Fruit fly (Drosophila melanogaster) ovary, adult (tissue): ENCODE data around the gene Ankle2.

Experiments
- CG17801 ChIP-seq: fragments of 200-800 bp; optimal IDR thresholded peaks from 2 replicates; lab custom pipeline; 2019; ENCODE audit warnings: missing biosample characterization, mild to moderate bottlenecking, missing genetic modification characterization, moderate library complexity; ENCODE audit not compliant: partially characterized antibody

The Ankle2 gene

DNA sequence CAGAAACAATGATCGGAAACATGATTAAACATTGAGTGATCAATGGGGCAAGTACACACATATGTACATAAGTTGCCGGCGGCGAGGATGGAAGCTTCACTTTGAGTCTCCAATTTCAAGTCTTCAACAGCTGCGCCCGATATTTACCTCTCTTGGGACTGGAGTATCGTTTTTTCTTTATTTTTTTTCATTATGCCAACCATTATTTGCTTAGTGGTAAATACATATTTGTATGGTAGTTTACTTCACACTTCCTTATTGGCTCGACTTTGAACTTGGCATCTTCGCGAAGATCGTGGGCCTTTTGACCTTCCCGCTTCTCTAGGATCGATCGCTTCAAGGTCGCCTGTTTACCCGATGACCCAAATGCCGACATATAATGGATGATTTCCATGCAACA is 3.6 kb upstream of the Ankle2 start:
- no peak for TF ChIP-seq CG17801 (GFP tag; lab: Kevin White, UChicago)

DNA sequence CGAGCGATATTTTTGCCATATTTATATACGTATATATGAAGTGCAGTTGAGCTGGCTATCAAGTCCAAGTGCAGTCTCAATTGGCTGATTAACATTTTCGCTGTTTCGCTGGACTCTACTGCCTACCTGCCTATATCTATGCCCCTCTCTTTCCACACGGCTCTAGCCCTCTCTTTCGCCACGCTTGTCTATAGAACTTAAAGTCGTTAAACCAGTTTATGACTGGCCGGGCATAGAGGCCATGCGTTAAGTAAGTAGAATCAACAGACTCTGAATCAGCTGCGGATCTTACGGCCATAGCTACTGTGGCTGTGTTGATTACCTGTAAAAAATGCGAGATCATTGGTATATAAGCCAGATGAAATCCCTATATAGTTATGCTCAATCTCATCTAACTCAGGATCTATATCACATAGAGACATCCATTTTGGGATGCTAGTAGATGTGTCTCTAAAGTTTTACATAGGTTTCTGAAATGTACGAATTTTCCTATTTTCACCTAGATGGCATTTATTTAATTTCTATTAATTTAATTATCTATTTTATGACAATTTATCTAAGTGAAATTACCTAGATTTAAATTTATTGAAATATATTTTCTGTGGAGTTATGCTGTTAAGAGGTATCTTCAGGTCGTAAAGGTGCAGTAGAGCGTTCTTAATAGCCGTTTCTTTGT is 2.7 kb upstream of the Ankle2 start:
- TF ChIP-seq CG17801 (GFP tag; lab: Kevin White, UChicago), result no peak

DNA sequence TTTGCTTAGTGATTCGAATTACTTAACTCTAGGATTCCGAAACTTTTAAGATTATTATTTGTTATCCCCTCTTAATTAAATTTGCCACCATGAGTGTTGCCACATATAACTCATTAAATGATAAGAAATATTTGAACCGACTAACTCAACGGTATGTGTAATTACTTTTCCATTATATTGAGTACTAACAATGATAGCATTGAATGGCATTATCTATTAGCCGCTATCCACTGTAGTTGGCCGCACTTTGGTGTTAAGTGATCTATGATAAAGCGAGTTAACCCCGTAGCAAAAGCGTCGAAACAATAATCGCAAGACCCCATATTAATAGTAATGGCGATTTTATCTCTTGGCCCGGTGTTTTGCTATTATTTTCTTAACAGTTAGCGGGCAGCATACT is 1.9 kb upstream of the Ankle2 start:
- TF ChIP-seq CG17801 (GFP tag; lab: Kevin White, UChicago), result no peak

DNA sequence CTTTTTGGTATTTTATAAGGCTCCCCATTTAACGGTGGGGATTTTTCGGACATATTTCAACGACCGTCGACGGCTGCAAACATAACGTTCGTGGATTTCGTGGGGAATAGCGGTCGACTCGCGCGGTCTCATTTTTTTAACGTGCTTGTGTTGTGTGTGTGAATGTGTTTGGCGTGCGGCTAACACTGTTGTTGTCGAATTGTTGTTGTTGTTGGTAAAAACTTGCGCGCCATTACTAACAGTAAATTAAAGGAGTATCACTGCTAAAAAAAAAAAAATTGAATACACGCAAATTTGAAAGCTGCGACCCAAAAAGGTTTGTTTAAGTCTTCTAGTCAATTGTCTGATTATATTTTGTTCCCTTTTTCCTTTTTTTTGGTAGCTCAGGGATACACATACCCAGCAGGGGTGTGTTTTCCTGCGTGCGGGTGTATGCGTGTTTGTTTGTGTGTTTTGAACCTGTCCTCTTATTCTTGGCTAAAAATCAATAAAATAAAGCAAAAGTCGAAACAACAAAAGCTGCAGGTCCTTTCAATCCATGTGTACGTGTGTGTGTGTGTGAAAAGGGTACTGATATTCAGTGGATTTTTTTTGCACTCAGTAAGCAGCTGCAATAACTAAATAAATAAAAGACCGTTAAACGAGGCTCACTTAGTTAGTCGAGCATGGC is 888 bp upstream of the Ankle2 start, which contains the start of gene CG12991:
Gene CG12991 (plus strand): TSS at position 80 of the 670 bp plus-strand sequence.
- TF ChIP-seq CG17801 (GFP tag; lab: Kevin White, UChicago), result no peak

DNA sequence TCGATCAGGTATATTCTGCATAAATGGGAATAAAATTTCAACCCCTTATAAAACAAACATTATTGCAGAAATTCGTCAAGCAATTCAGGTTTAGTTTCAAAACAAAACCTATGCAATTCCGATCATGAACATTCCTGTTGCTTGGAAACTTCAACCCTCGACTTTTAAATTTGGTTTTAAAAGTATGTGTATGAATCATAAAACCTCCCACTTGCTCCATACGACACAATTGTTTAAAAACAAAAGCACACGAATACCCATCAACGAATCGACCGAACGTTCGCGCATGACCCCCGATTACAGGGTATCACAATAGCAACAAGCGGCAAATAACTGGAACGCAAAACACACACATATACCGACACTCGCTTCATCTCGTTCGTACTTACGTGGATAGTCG is 905 bp downstream of the Ankle2 start:
- no peak for TF ChIP-seq CG17801 (GFP tag; lab: Kevin White, UChicago)

DNA sequence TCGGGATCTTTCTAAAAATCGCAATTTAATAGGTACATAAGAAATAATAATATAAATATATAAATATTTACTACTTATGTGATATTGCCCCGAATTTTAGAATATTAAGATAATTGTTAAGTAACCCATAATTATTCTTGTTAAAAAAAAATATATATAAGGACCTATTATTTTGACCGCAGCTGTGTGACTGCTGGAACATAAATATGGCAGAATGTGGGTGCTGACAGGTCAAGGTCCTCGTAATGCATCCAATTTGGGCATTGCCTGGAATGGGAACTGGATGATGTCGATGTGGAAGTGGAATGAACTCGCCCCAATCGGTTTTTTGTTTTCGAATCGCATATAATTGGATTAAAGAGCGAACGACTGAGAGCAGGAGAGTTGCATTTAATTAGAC is 1.7 kb downstream of the Ankle2 start:
- TF ChIP-seq CG17801 (GFP tag; lab: Kevin White, UChicago), result no peak

DNA sequence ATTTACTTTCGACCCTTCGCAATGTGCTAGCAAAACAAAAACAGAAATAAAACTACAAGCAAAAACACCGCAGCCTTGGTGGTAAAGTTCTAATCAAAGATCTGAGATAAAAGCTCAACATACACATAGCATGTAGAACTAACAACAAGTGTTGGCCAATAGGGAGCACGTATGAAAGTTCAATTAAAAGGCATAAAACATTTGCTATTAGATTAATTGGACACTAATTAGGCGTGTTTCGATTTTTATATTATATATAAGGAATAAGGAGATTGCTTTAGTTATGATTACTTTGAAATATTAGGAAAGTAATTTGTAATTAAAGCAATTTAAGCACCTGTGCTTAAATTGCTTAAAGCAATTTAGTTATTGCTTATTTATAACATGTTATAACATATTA is 2.4 kb downstream of the Ankle2 start:
- no peak for TF ChIP-seq CG17801 (GFP tag; lab: Kevin White, UChicago)

DNA sequence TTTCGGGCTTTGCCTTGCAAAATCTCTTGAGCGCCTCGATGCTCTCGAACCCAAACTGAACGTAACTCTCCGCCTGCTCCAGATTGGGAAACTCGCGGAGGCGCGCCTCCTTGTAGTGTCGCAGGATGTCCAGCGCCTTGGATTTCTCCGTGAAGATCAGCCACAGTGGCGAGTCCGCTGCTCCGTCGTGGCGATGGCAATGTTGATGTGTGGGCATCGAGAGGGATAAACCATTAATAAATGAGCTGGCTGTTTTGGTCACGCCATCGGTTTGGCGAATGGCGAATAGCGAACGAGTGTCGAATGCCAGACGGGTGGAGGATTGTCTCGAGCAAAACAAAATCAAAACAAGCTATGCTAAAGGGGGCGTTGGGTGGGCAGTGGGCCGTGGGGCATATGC is 3.2 kb downstream of the Ankle2 start:
- TF ChIP-seq CG17801 (GFP tag; lab: Kevin White, UChicago), result no peak

DNA sequence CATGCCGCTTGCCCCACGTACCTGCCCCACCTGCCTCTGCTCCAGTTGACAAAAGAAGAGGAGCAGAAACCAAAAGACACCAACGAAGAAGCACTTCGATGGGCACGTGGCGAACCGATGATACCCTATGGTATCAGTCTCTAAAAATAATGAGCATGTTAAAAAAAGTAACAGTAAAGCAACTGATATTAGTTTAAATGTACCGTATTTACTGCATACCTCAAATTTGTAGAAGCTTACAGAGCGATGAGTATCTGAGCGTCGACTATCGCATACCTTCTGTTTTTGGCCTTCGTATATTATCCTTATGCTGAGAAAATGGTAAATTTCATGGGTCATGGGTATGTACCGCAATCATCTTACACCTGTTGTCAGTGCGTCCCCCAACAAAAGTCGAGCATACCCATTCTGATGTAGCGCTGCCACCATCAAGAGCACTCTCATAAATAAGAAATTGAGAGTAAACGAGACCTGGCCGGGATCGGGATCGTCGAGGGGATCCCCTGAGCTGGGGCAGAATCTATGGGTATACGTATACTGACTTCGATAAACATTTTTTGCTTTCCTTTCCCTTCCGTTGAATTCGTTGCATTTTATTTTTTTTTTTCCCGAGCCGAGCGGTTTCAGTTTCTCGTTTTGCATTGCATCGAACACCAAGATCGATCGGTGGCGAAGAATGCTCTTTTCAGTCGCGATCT is 8.0 kb downstream of the Ankle2 start:
- no peak for TF ChIP-seq CG17801 (GFP tag; lab: Kevin White, UChicago)

DNA sequence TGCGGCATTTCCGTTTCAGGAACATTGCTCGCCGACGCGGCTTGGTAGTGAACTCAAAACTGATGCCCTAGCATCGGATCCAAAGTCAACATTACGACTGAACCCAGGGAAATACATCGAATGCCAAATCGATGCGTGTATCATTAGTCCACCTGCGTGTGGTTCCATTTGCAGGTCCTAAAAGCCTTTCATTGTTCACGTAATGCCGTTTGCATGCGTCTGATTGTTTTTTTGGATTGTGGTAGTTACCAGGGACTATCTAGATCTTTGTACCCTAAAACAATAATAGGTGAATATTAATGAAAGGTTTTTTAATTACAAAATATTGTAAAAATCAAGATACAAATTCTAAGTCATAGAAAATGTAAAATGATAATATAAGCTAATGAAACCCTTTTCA is 9.9 kb downstream of the Ankle2 start, which contains the start of gene ppk23:
Gene ppk23 (minus strand): TSS at position 101 of the 400 bp plus-strand sequence.
- no peak for TF ChIP-seq CG17801 (GFP tag; lab: Kevin White, UChicago)

DNA sequence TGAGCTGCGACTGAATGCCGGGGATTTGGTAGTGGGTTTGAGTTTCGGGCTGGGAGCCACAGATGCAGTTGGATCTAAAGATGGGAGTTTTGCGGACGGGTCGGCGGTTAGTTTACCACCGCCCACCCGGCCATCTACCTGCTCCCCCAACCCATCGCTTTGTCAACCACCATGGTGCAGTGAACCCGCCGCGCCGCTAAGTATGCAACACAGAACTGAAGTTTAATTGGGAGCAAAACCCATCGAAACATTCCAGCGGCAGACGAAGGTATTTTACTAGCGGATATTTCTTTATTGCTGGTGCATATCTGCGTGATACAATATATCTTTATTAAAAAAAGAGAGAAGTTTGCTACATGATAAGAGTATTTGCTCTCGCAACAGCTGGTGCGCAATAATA is 12.9 kb downstream of the Ankle2 start:
- TF ChIP-seq CG17801 (GFP tag; lab: Kevin White, UChicago), result no peak

DNA sequence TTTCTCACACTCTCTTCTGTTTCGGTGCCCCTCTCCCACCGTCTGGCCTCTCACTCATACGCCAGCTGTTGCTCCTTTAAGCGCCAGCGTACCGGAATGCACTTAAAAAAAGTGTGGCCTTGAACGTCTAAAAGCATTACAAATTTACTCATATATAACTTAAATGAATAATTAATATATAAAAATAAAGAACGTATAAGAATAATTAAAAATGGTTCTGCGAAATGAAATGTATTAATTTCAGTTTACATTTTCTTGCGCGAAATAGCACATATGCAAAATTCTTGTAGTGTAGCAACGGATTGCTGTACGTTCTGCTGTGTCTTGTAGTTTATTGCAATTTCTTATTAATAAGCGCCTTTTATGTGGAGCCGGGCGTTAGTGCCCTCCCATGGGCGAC is 16.4 kb downstream of the Ankle2 start:
- TF ChIP-seq CG17801 (GFP tag; lab: Kevin White, UChicago), result no peak

DNA sequence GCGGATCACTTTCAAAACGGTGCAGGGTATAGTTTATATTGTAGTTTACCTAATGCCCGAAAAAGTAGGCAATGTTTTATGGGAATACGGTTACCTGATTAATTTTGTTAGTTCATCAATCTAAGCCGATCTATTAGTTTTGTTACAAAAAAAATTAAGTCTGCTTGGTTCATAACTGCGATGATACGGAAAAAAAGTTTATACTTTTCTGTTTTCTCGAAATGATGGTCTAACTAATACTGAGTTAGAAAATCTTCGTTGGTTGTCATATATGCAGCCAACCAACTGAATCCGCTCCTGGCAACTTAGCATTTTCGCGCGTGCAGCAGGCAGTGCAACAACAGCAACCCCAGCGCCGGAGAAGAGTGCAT is 17.1 kb downstream of the Ankle2 start:
- no peak for TF ChIP-seq CG17801 (GFP tag; lab: Kevin White, UChicago)

DNA sequence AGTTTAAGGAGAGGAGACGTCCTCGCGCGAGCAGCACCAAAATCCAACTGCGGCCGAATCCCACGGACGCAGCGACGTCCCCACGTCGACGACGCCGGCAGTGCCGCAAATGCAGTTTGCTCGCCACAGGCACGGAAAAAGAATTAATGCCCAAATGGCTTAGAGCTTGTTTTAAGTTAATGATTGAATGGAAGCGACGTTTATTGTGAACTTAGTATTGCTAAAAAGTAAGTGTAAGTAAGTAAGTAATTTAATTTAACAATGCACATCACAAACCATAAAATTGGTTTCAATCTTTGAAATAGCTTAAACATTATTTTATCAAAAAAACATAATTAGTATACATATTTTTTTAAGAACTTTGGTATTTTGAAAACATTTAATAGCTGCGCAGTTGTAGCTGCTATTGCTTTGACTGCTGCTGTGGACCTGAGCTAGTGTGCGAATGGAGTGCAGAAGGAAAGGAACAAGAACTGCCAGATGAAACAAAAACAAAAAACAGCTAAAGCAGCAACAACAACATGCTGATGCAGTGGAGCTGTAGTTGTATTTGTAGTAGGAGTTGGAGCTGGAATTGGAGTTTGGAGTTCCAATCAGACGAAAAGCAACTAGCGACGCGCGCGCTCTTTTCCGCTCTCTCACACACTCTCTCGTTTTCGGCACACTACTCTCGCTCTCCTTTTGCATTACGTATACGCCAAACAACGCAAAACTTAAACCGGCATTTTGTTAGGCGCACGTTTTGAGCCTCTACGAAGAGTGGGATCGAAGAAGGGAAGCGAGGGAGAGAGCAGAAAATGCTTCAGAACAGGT is 17.7 kb downstream of the Ankle2 start, which contains the start of gene CG43658:
Gene CG43658 (minus strand): TSS at position 51 of the 813 bp plus-strand sequence.
- TF ChIP-seq CG17801 (GFP tag; lab: Kevin White, UChicago), result no peak

DNA sequence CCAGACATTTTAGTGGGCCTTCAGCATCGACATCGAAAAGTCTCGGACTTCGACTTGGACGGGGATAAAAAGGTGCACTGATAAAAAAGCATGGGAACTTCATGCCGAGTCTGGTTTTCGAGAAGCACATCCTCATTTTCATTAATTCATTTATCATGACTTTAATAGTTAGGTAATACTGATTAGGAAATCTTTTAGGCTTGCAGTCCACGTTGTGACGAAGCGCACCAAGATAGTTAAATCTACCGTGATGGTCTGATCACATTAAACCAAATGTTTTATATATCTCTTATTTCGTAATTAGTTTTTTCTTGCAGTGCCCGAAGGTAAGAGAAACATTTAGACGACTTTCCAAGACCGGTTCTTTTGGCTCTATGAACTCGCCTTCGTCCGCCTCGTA is 20.3 kb downstream of the Ankle2 start:
- TF ChIP-seq CG17801 (GFP tag; lab: Kevin White, UChicago), result no peak
